Worm (Caenorhabditis elegans): ENCODE data around the gene sri-60.

sri-60 gene

ce11 chrII:2734735-2735134 is 32.1 kb upstream of the sri-60 start:
- TF ChIP-seq madf-2 (tag; optimal IDR thresholded peaks at IDR 0.05) = no peak
- no peak for TF ChIP-seq fax-1 (tag; optimal IDR thresholded peaks at IDR 0.05)
- TF ChIP-seq nfya-1 (tag; optimal IDR thresholded peaks at IDR 0.05) = peak; percentile 49

- TF ChIP-seq ceh-22 (tag; optimal IDR thresholded peaks at IDR 0.05) (no peak), dve-1 (tag; optimal IDR thresholded peaks at IDR 0.05) (peak; percentile 82)
These were observed 31.6 kb upstream of the sri-60 start for ce11 chrII:2734266-2734665.

ce11 chrII:2730647-2731046 is 28.0 kb upstream of the sri-60 start:
- TF ChIP-seq madf-2 (tag; optimal IDR thresholded peaks at IDR 0.05) = no peak
- no peak for TF ChIP-seq npax-4 (tag; optimal IDR thresholded peaks at IDR 0.05)
- TF ChIP-seq unc-42 (tag; optimal IDR thresholded peaks at IDR 0.05) = peak; percentile 34
- no peak for TF ChIP-seq nhr-11 (tag; optimal IDR thresholded peaks at IDR 0.05)

DNA sequence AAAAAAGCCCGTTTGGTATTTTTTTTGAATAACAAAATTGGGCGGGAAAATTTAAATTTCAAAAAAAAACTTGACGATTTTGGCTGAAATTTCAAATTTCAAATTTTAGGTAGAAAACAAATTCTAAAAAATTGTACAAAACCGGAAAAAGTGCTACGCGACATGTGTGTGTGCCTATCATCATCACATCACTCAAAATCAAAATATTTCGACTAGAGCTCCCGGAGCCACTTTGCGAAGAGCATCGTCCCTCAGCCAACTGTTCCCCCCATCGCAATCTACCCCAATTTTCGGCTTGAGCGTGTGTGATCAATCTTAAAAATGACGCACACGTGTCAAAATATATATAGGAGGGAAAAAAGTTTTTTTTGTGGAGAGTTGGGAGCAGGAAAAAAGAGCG is 24.1 kb upstream of the sri-60 start:
- TF ChIP-seq pros-1 (tag; optimal IDR thresholded peaks at IDR 0.05) (no peak), ceh-14 (tag; optimal IDR thresholded peaks at IDR 0.05) (no peak), T23F11.4 (GFP tag; optimal IDR thresholded peaks at IDR 0.05) (no peak), sox-4 (tag; optimal IDR thresholded peaks at IDR 0.05) (no peak), unc-55 (GFP tag; optimal IDR thresholded peaks at IDR 0.05) (peak; percentile 52), pha-4 (tag; optimal IDR thresholded peaks at IDR 0.05) (no peak), ceh-45 (GFP tag; IDR thresholded peaks at IDR 0.05) (no peak), lim-6 (tag; optimal IDR thresholded peaks at IDR 0.05) (no peak), C08G9.2 (tag; optimal IDR thresholded peaks at IDR 0.05) (no peak)

DNA sequence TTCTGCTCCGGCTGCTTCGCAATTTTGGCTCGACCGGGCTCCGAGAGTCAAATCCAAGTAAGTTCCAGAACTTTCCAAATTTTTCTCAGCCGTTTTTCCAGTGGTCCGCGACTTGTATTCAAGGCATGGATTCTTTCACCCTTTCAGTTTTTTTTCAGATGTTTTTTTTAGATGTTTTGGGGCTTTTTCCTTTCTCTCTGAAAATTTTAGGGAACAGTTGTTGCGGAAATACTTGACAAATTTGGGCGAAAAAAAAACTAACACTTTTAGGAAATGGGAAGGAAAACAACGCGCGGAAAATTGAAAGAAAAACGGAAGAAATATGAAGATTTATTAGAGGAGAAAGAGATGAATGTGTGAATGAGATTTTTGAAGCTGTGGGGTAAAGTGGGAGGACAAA is 22.9 kb upstream of the sri-60 start, which contains the start of the genes T05A8.11 and nep-2:
Gene T05A8.11, minus strand, starts transcription at position 101 of the 400 bp plus-strand sequence.
Gene nep-2, minus strand, starts transcription at position 192 of the 400 bp plus-strand sequence.
- TF ChIP-seq pag-3 (tag; optimal IDR thresholded peaks at IDR 0.05; ENCODE audit: borderline replicate concordance) (no peak), fkh-10 (GFP tag; optimal IDR thresholded peaks at IDR 0.05) (no peak), pax-1 (tag; optimal IDR thresholded peaks at IDR 0.05) (no peak), eyg-1 (tag; optimal IDR thresholded peaks at IDR 0.05) (no peak), ceh-19 (GFP tag; optimal IDR thresholded peaks at IDR 0.05) (no peak), K02D7.2 (tag; optimal IDR thresholded peaks at IDR 0.05) (no peak), dmd-4 (tag; optimal IDR thresholded peaks at IDR 0.05; ENCODE audit: borderline replicate concordance) (no peak), hlh-6 (tag; optimal IDR thresholded peaks at IDR 0.05) (no peak), tbx-7 (tag; optimal IDR thresholded peaks at IDR 0.05) (no peak), pha-4 (tag; optimal IDR thresholded peaks at IDR 0.05) (no peak), ceh-18 (tag; optimal IDR thresholded peaks at IDR 0.05) (no peak), unc-3 (GFP tag; conservative IDR thresholded peaks at IDR 0.05) (no peak), unc-3 (tag; optimal IDR thresholded peaks at IDR 0.05) (no peak), tbx-2 (tag; optimal IDR thresholded peaks at IDR 0.05) (no peak), unc-42 (tag; optimal IDR thresholded peaks at IDR 0.05) (no peak), K09A11.1 (tag; optimal IDR thresholded peaks at IDR 0.05; ENCODE audit: insufficient read depth) (no peak), hlh-13 (GFP tag; optimal IDR thresholded peaks at IDR 0.05) (no peak), hlh-8 (tag; optimal IDR thresholded peaks at IDR 0.05) (no peak), sox-2 (GFP tag; IDR thresholded peaks at IDR 0.05) (no peak)

DNA sequence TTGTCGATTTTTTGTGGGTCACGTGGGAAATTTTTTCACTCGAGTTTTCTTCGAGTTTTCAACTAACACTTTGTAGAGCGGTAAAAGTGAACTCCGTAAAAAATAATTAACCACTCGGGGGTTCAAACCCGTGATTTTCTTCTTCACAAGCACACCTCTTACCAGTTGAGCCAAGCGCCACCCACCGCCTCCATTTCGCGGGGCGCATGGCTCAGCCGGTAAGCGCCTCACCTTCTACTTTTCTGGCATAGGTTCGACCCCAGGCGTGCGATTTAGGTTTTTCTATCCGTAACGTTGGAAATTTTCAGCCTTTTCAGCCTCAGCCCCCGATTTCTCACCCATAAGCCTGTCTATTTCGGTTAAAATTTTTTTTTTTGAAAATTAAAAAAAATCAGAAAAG is 19.3 kb upstream of the sri-60 start:
- TF ChIP-seq ceh-9 (tag; optimal IDR thresholded peaks at IDR 0.05) (no peak), dmd-4 (tag; optimal IDR thresholded peaks at IDR 0.05; ENCODE audit: borderline replicate concordance) (no peak), ceh-30 (tag; optimal IDR thresholded peaks at IDR 0.05) (no peak), C38D4.7 (GFP tag; optimal IDR thresholded peaks at IDR 0.05) (no peak), unc-86 (tag; optimal IDR thresholded peaks at IDR 0.05) (no peak), syd-9 (tag; optimal IDR thresholded peaks at IDR 0.05) (no peak), pax-1 (tag; optimal IDR thresholded peaks at IDR 0.05) (no peak), ceh-6 (GFP tag; optimal IDR thresholded peaks at IDR 0.05) (no peak), ahr-1 (tag; optimal IDR thresholded peaks at IDR 0.05) (no peak), T23F11.4 (GFP tag; optimal IDR thresholded peaks at IDR 0.05) (no peak), pqm-1 (tag; optimal IDR thresholded peaks at IDR 0.05) (no peak), ceh-14 (tag; optimal IDR thresholded peaks at IDR 0.05) (no peak), ceh-31 (tag; optimal IDR thresholded peaks at IDR 0.05) (no peak), gmeb-2 (tag; optimal IDR thresholded peaks at IDR 0.05) (no peak), fkh-10 (GFP tag; optimal IDR thresholded peaks at IDR 0.05) (no peak), ceh-18 (tag; optimal IDR thresholded peaks at IDR 0.05) (no peak), fax-1 (tag; optimal IDR thresholded peaks at IDR 0.05) (no peak), pros-1 (tag; optimal IDR thresholded peaks at IDR 0.05) (no peak)
